Fruit fly (Drosophila melanogaster): ENCODE measurements around the gene CG9095.

CG9095 gene

DNA sequence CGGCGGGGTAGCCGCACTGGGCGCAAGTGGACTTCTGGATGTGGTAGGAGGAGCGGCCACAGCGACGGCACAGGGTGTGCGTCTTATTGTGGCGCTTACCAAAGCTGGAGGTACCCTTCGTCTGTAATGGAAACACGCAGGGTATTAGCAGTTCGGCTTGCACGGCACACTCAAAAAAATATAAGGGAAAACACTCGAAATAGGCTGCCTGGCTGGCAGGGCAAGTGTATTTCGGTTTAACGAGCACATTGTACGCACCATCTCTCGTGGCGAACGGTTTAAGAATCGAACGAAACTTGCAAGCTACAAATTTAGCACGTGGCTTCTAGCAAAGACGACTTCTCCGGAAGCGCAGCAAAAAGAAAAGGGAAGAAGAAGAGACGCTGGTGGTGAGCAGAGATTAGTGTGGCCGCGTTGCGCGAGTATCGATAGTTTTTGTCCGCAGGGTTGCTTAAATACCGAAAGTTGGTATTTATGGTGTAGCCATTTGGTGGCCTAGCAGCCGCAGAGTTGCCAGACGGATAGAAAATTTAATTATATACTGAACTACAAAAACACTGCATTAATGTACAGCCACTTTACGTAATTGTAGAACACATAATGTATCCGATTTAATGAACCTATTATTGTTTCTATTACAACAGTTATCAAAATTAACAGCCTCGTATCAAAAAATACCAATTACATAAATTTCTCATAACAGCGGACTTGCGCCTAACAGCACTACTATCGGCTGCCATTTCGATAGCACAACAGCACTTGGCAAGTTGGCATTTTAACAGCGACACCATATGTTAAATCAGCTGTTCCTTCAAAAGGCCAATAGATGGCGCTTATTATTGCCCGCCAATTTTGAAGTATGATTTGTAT, 23.8 kb downstream of the CG9095 start, which contains the start of gene RpL37-1 (continued):
- TF ChIP-seq corto (GFP tag; optimal IDR thresholded peaks at IDR 0.05) (no peak), sob (GFP tag; IDR thresholded peaks at IDR 0.05) (peak; percentile 84), Ets65A (GFP tag) (peak; percentile 97), Nf-YC (tag; optimal IDR thresholded peaks at IDR 0.05) (peak; percentile 32), H15 (GFP tag; IDR thresholded peaks at IDR 0.05) (peak; percentile 61; the same call in 2 of the 3 replicates), CG7928 (GFP tag; optimal IDR thresholded peaks at IDR 0.05) (peak; percentile 40), CG34376 (GFP tag; optimal IDR thresholded peaks at IDR 0.05) (peak; percentile 64), ham (GFP tag; IDR thresholded peaks at IDR 0.05) (no peak), ro (GFP tag; IDR thresholded peaks at IDR 0.05) (no peak), HmgZ (tag; optimal IDR thresholded peaks at IDR 0.05) (peak; percentile 18), ftz-f1 (GFP tag; optimal IDR thresholded peaks at IDR 0.05) (peak; percentile 4), CG1832 (GFP tag; optimal IDR thresholded peaks at IDR 0.05) (no peak), sc (optimal IDR thresholded peaks at IDR 0.05) (no peak), sc (GFP tag; optimal IDR thresholded peaks at IDR 0.05) (no peak), fd3F (GFP tag; optimal IDR thresholded peaks at IDR 0.05) (no peak), ci (GFP tag; IDR thresholded peaks at IDR 0.05) (peak; percentile 92), bsh (GFP tag; optimal IDR thresholded peaks at IDR 0.05) (peak in 1 of 2 experiments; percentile 37), C15 (GFP tag; IDR thresholded peaks at IDR 0.05) (no peak), Atf3 (GFP tag; optimal IDR thresholded peaks at IDR 0.05) (peak; percentile 26), CG16863 (GFP tag; optimal IDR thresholded peaks at IDR 0.05) (peak; percentile 50), CG14014 (GFP tag; IDR thresholded peaks at IDR 0.05) (peak; percentile 60; the same call in 1 of the 2 replicates), Hr78 (GFP tag; optimal IDR thresholded peaks at IDR 0.05) (no peak), CG5953 (GFP tag; IDR thresholded peaks at IDR 0.05) (no peak), tup (GFP tag; optimal IDR thresholded peaks at IDR 0.05) (no peak), esg (GFP tag; conservative IDR thresholded peaks at IDR 0.05) (no peak), CG2120 (GFP tag; optimal IDR thresholded peaks at IDR 0.05) (peak; percentile 60), CG12155 (GFP tag; optimal IDR thresholded peaks at IDR 0.05) (peak; percentile 49), CG15601 (tag; optimal IDR thresholded peaks at IDR 0.05) (peak; percentile 34), Fer3 (tag; optimal IDR thresholded peaks at IDR 0.05) (peak; percentile 57), CG18764 (GFP tag; optimal IDR thresholded peaks at IDR 0.05) (peak; percentile 41), CG11560 (tag; IDR thresholded peaks at IDR 0.05) (no peak), CG2889 (GFP tag; IDR thresholded peaks at IDR 0.05) (no peak), Xrp1 (GFP tag; IDR thresholded peaks at IDR 0.05) (peak; percentile 16; the same call in 1 of the 2 replicates), CG2678 (tag; optimal IDR thresholded peaks at IDR 0.05) (peak; percentile 47), CG6654 (GFP tag; optimal IDR thresholded peaks at IDR 0.05) (peak; percentile 13), CG15479 (GFP tag; optimal IDR thresholded peaks at IDR 0.05) (no peak), CG9727 (GFP tag; optimal IDR thresholded peaks at IDR 0.05) (peak; percentile 81), sens-2 (GFP tag; IDR thresholded peaks at IDR 0.05) (0 out of 2 replicates have a peak, but pooled peaks have one; percentile 49), prd (optimal IDR thresholded peaks at IDR 0.05) (no peak), prd (GFP tag; IDR thresholded peaks at IDR 0.05) (peak; percentile 42; the same call in 1 of the 3 replicates), CG4730 (GFP tag; IDR thresholded peaks at IDR 0.05) (peak; percentile 43; the same call in 1 of the 2 replicates), Spps (tag; optimal IDR thresholded peaks at IDR 0.05) (no peak), CG18599 (GFP tag; optimal IDR thresholded peaks at IDR 0.05) (peak; percentile 76), CG30020 (tag; optimal IDR thresholded peaks at IDR 0.05) (peak; percentile 25), Nf-YB (GFP tag; optimal IDR thresholded peaks at IDR 0.05) (no peak), onecut (GFP tag; IDR thresholded peaks at IDR 0.05) (peak; percentile 75), dysf (GFP tag; IDR thresholded peaks at IDR 0.05) (peak; percentile 70; the same call in 2 of the 3 replicates), bcd (GFP tag; optimal IDR thresholded peaks at IDR 0.05) (peak; percentile 75), Hr51 (GFP tag; optimal IDR thresholded peaks at IDR 0.05) (peak; percentile 31 to 48)
